Worm (Caenorhabditis elegans): ENCODE measurements around the gene R02F11.9.

The R02F11.9 gene

DNA sequence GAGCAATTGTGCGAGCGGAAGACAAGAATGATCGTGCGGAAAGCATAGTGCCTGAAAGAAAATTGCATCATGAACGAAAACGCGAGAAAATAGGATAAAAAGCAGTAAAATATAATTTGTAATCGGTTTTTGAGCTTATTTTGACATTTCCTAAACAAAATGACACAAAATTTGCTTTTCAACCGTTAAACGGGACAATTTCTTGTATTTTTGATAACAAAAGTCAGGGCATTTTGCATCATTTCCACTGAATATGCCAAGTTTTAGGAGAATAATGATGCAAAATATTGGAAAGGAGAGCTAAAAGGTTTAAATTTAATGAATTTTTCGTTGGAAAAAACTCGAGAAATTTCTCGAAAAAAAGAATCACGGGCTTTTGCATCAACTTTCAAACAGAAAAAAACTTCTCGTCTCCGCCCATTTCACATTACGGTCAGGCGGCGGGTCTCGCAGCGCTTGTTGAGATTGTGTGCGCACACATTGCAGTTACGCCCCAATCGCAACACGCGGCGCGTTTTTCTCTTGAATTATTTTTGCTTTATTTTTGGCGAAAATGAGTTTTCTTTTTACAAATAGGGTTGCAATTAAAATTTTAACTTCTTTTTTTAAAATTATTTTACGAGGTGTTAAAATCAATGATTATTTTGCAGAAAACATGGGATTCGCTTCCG is 39.6 kb downstream of the R02F11.9 start, which contains the start of the genes hsp-6 and C37H5.5:
Gene hsp-6 (minus strand): TSS at position 51 of the 671 bp plus-strand sequence.
Gene C37H5.5 (plus strand): TSS at position 651 of the 671 bp plus-strand sequence.
- peak in 1 of 2 experiments; percentile 77 for TF ChIP-seq mdl-1 (tag; optimal IDR thresholded peaks at IDR 0.05)
- peak; percentile 88 for TF ChIP-seq nhr-85 (tag)
- TF ChIP-seq mab-9 (GFP tag; IDR thresholded peaks at IDR 0.05) = peak; percentile 18; the same call in 1 of the 2 replicates
- TF ChIP-seq elt-3 (tag; optimal IDR thresholded peaks at IDR 0.05) = peak in 2 of 6 experiments; percentile 23 to 82
- no peak for TF ChIP-seq egl-27 (tag; optimal IDR thresholded peaks at IDR 0.05)
- peak; percentile 84 for TF ChIP-seq isw-1 (GFP tag; IDR thresholded peaks at IDR 0.05)
- peak; percentile 66 to 84 for TF ChIP-seq lin-35 (GFP tag; optimal IDR thresholded peaks at IDR 0.05)
- peak; percentile 69 for TF ChIP-seq grh-1 (GFP tag; IDR thresholded peaks at IDR 0.05)
- TF ChIP-seq dsc-1 (tag; optimal IDR thresholded peaks at IDR 0.05) = peak; percentile 42
- no peak for TF ChIP-seq C04F5.9 (tag; optimal IDR thresholded peaks at IDR 0.05)
- TF ChIP-seq irx-1 (tag; optimal IDR thresholded peaks at IDR 0.05) = peak; percentile 55
- TF ChIP-seq efl-1 (optimal IDR thresholded peaks at IDR 0.05) = peak; percentile 78 to 83
- TF ChIP-seq efl-1 (GFP tag; optimal IDR thresholded peaks at IDR 0.05 in 1 of 2) = peak; percentile 67 to 97
- peak; percentile 78 for TF ChIP-seq lin-15B (tag; optimal IDR thresholded peaks at IDR 0.05)
- TF ChIP-seq nhr-19 (GFP tag; conservative IDR thresholded peaks at IDR 0.05) = peak; percentile 75
- TF ChIP-seq ets-5 (GFP tag; IDR thresholded peaks at IDR 0.05) = no peak
- peak; percentile 79 for TF ChIP-seq tbx-2 (tag; optimal IDR thresholded peaks at IDR 0.05)
- no peak for TF ChIP-seq aha-1 (tag; optimal IDR thresholded peaks at IDR 0.05)
- TF ChIP-seq nhr-90 (tag; optimal IDR thresholded peaks at IDR 0.05; ENCODE audit: poor library complexity) = peak; percentile 79
- TF ChIP-seq nhr-11 (tag; optimal IDR thresholded peaks at IDR 0.05) = no peak
- TF ChIP-seq sox-4 (tag; optimal IDR thresholded peaks at IDR 0.05) = peak; percentile 40
- peak; percentile 83 for TF ChIP-seq mep-1 (tag; optimal IDR thresholded peaks at IDR 0.05)
- TF ChIP-seq jun-1 (tag; optimal IDR thresholded peaks at IDR 0.05) = peak; percentile 27
- peak; percentile 87 for TF ChIP-seq C16A3.4 (tag; optimal IDR thresholded peaks at IDR 0.05)
- TF ChIP-seq lir-3 (tag; optimal IDR thresholded peaks at IDR 0.05; ENCODE audit: poor library complexity) = no peak
- no peak for TF ChIP-seq ceh-88 (GFP tag; IDR thresholded peaks at IDR 0.05)
- TF ChIP-seq ceh-82 (tag; optimal IDR thresholded peaks at IDR 0.05) = peak; percentile 36 to 89 (median 51)
- TF ChIP-seq unc-130 (tag; optimal IDR thresholded peaks at IDR 0.05) = peak; percentile 75
- TF ChIP-seq F16B12.6 (tag; optimal IDR thresholded peaks at IDR 0.05) = peak; percentile 21
- peak; percentile 14 for TF ChIP-seq elt-2 (tag; optimal IDR thresholded peaks at IDR 0.05)
- TF ChIP-seq Y116A8C.19 (tag; optimal IDR thresholded peaks at IDR 0.05; ENCODE audit: borderline replicate concordance) = no peak
- TF ChIP-seq nhr-47 (tag; optimal IDR thresholded peaks at IDR 0.05) = peak; percentile 83
- TF ChIP-seq nhr-237 (tag; optimal IDR thresholded peaks at IDR 0.05) = peak; percentile 25
- peak; percentile 72 for TF ChIP-seq snpc-4 (tag; optimal IDR thresholded peaks at IDR 0.05)
- peak; percentile 68 for TF ChIP-seq aly-2 (tag; optimal IDR thresholded peaks at IDR 0.05)
- TF ChIP-seq unc-86 (tag; optimal IDR thresholded peaks at IDR 0.05) = peak; percentile 67
- TF ChIP-seq fos-1 (tag; optimal IDR thresholded peaks at IDR 0.05) = peak; percentile 10
- TF ChIP-seq nhr-20 (tag; optimal IDR thresholded peaks at IDR 0.05) = peak; percentile 88
- TF ChIP-seq hpl-2 (GFP tag; optimal IDR thresholded peaks at IDR 0.05) = no peak
- no peak for TF ChIP-seq sptf-1 (tag; optimal IDR thresholded peaks at IDR 0.05)
- TF ChIP-seq fkh-8 (tag; optimal IDR thresholded peaks at IDR 0.05) = peak; percentile 78
- TF ChIP-seq nhr-12 (tag; optimal IDR thresholded peaks at IDR 0.05) = no peak
- peak; percentile 20 for TF ChIP-seq lin-39 (tag; optimal IDR thresholded peaks at IDR 0.05)
- TF ChIP-seq ama-1 (optimal IDR thresholded peaks at IDR 0.05) = peak; percentile 19
- peak; percentile 92 for TF ChIP-seq snu-23 (GFP tag; optimal IDR thresholded peaks at IDR 0.05)
- TF ChIP-seq nhr-77 (tag; optimal IDR thresholded peaks at IDR 0.05) = peak; percentile 55
- TF ChIP-seq zip-4 (GFP tag; optimal IDR thresholded peaks at IDR 0.05) = peak; percentile 31
- TF ChIP-seq swsn-7 (tag; optimal IDR thresholded peaks at IDR 0.05) = peak; percentile 79
- TF ChIP-seq lsy-2 (tag; optimal IDR thresholded peaks at IDR 0.05) = peak; percentile 87 to 95
- TF ChIP-seq dpl-1 (GFP tag; optimal IDR thresholded peaks at IDR 0.05) = peak; percentile 59 to 77 (median 74)
- TF ChIP-seq alr-1 (tag; optimal IDR thresholded peaks at IDR 0.05; ENCODE audit: borderline replicate concordance) = no peak
- peak; percentile 92 for TF ChIP-seq skn-1 (tag; optimal IDR thresholded peaks at IDR 0.05)

Data from whole organism, L1 larva.